Worm (Caenorhabditis elegans): ENCODE results near the gene lin-14.

The lin-14 gene

DNA sequence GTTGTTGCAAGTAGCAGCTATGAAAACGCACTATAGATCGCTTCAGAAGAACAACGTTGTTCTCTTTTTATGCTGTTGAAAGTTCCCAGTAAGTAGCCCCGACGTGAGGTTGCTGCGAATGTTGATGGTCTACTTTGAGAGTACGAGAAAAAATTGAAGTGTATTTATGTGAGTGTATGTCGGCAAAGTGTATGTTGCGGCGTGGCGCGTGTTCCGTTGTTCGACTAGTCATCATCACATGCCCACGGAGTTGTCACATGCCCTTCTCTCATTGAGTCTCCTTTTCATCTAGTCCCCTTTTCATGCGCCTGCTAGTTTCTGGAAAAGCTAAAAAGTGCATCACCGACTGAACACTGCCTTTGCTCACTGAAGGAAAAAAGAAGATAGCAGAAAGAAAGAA is 6.5 kb downstream of the lin-14 start (continued):
- peak in 1 of 2 experiments; percentile 86 for TF ChIP-seq hif-1 (tag; optimal IDR thresholded peaks at IDR 0.05)
- TF ChIP-seq unc-62 (GFP tag; optimal IDR thresholded peaks at IDR 0.05 in 1 of 2), result peak in 1 of 2 experiments; percentile 98
- no peak for TF ChIP-seq unc-62 (tag; optimal IDR thresholded peaks at IDR 0.05)
- peak; percentile 54 for TF ChIP-seq dpl-1 (GFP tag; optimal IDR thresholded peaks at IDR 0.05)
- peak; percentile 89 for TF ChIP-seq mep-1 (tag; optimal IDR thresholded peaks at IDR 0.05)
- TF ChIP-seq dmd-6 (GFP tag; IDR thresholded peaks at IDR 0.05), result peak; percentile 76
- no peak for TF ChIP-seq ceh-28 (tag; optimal IDR thresholded peaks at IDR 0.05)
- peak; percentile 76; the same call in 1 of the 2 replicates for TF ChIP-seq madf-9 (GFP tag; conservative IDR thresholded peaks at IDR 0.05)
- TF ChIP-seq lin-13 (GFP tag; optimal IDR thresholded peaks at IDR 0.05), result no peak
- TF ChIP-seq ZK546.5 (tag; optimal IDR thresholded peaks at IDR 0.05), result no peak
- TF ChIP-seq T20F7.1 (GFP tag; optimal IDR thresholded peaks at IDR 0.05), result no peak
- no peak for TF ChIP-seq aly-2 (tag; optimal IDR thresholded peaks at IDR 0.05)
- TF ChIP-seq set-16 (GFP tag; IDR thresholded peaks at IDR 0.05), result peak; percentile 40
- no peak for TF ChIP-seq nhr-6 (tag; optimal IDR thresholded peaks at IDR 0.05)
- TF ChIP-seq ceh-62 (tag; optimal IDR thresholded peaks at IDR 0.05), result no peak
- TF ChIP-seq F49E8.2 (tag; optimal IDR thresholded peaks at IDR 0.05; ENCODE audit: borderline replicate concordance), result no peak
- peak; percentile 74; the same call in 1 of the 2 replicates for TF ChIP-seq hmg-1.1 (GFP tag; IDR thresholded peaks at IDR 0.05)
- TF ChIP-seq mes-2 (tag; optimal IDR thresholded peaks at IDR 0.05; ENCODE audit: poor library complexity, severe bottlenecking), result peak; percentile 35
- TF ChIP-seq zag-1 (tag; optimal IDR thresholded peaks at IDR 0.05), result no peak
- no peak for TF ChIP-seq spr-3 (GFP tag; optimal IDR thresholded peaks at IDR 0.05)
- TF ChIP-seq hlh-11 (tag; optimal IDR thresholded peaks at IDR 0.05), result peak; percentile 89
- TF ChIP-seq lin-15B (tag; optimal IDR thresholded peaks at IDR 0.05), result no peak
- 0 out of 2 replicates have a peak, but pooled peaks have one; percentile 44 for TF ChIP-seq pha-4 (GFP tag; IDR thresholded peaks at IDR 0.05)
- no peak for TF ChIP-seq pha-4 (tag; optimal IDR thresholded peaks at IDR 0.05)
- peak; percentile 72 to 81 for TF ChIP-seq lsy-2 (tag; optimal IDR thresholded peaks at IDR 0.05)
- no peak for TF ChIP-seq pqm-1 (tag; optimal IDR thresholded peaks at IDR 0.05)
- TF ChIP-seq ama-1 (optimal IDR thresholded peaks at IDR 0.05), result peak; percentile 15
- peak; percentile 80 for TF ChIP-seq egl-43 (GFP tag; IDR thresholded peaks at IDR 0.05)
- no peak for TF ChIP-seq Y5F2A.4 (GFP tag; optimal IDR thresholded peaks at IDR 0.05)

DNA sequence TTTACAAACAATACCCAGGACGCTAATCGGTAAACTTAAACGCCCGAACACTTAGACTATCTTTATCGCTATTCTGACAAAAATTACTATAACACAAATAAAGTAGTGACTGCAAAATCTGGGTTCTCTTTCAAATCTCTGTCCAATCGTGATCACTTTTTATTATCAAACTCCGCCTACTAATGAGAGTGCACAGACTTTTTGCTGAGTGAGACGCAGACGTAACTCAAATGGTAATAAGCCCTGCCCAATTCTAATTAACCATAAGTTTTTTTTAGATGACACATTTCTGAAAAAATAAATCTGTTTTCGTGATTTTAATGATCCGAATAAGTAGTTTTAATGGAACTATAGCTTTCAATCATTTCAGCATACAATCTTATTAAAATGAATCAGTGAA is 7.0 kb downstream of the lin-14 start:
- no peak for TF ChIP-seq fkh-10 (GFP tag; optimal IDR thresholded peaks at IDR 0.05)
- no peak for TF ChIP-seq snpc-4 (tag; optimal IDR thresholded peaks at IDR 0.05)
- peak; percentile 60 for TF ChIP-seq aha-1 (tag)

DNA sequence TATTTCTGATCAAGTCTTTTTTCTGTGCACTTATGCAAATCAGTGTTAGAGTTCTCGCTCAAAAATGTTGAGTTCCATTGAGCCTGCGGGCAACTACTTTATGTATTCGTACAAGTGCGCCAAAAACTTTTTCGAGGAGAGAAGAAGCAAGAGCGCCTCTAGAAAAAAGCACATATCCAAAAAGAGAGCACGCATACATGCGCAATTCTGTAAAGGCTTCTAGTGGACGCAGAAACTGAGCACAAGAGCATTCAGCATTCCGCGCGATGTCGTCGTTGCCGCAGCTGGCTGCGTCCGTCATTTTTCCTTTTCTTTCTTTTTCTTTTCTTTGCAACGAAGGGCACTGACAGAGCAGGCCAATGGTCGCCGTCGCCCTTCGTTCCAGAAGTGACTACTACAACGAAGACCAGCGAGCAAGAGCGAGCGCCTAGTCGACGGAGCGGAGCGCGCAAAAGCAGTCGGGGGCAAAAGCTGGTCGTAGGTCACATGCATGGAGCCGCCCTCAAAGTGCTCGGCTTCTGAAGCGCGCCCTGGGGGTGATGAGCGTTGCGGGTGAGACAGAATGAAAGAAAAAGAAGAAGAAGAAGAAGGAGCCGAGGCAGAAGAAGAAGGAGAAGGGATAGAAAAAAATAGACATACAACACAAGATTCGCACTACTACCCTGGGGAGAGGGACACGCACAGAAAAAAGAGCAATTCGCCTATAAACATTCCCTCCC is 7.8 kb downstream of the lin-14 start:
- TF ChIP-seq jun-1 (tag; optimal IDR thresholded peaks at IDR 0.05), result no peak
- TF ChIP-seq fkh-10 (GFP tag; optimal IDR thresholded peaks at IDR 0.05), result peak; percentile 69
- peak; percentile 88 for TF ChIP-seq aha-1 (tag)
- TF ChIP-seq egl-43 (GFP tag; IDR thresholded peaks at IDR 0.05), result peak; percentile 69
- no peak for TF ChIP-seq tra-1 (GFP tag; IDR thresholded peaks at IDR 0.05)
- TF ChIP-seq ceh-20 (GFP tag; IDR thresholded peaks at IDR 0.05), result peak; percentile 70; the same call in 1 of the 2 replicates
- no peak for TF ChIP-seq dmd-8 (GFP tag; IDR thresholded peaks at IDR 0.05)
- TF ChIP-seq spr-3 (GFP tag; optimal IDR thresholded peaks at IDR 0.05), result no peak
- no peak for TF ChIP-seq mdt-29 (GFP tag; IDR thresholded peaks at IDR 0.05)
- TF ChIP-seq lsy-2 (tag; optimal IDR thresholded peaks at IDR 0.05), result peak; percentile 35 to 40
- TF ChIP-seq zfp-3 (GFP tag; conservative IDR thresholded peaks at IDR 0.05), result no peak
- TF ChIP-seq set-16 (GFP tag; IDR thresholded peaks at IDR 0.05), result peak; percentile 98
- TF ChIP-seq ceh-28 (tag; optimal IDR thresholded peaks at IDR 0.05), result no peak
- no peak for TF ChIP-seq attf-4 (tag; optimal IDR thresholded peaks at IDR 0.05)
- TF ChIP-seq ceh-32 (tag; optimal IDR thresholded peaks at IDR 0.05; ENCODE audit: poor library complexity), result peak; percentile 60
- TF ChIP-seq nhr-102 (tag; optimal IDR thresholded peaks at IDR 0.05), result no peak
- no peak for TF ChIP-seq ZK337.2 (GFP tag; IDR thresholded peaks at IDR 0.05)
- no peak for TF ChIP-seq snpc-1.2 (GFP tag; IDR thresholded peaks at IDR 0.05)
- peak; percentile 39 to 49 for TF ChIP-seq hif-1 (tag; optimal IDR thresholded peaks at IDR 0.05)
- no peak for TF ChIP-seq nhr-237 (tag; optimal IDR thresholded peaks at IDR 0.05)
- no peak for TF ChIP-seq fos-1 (tag; optimal IDR thresholded peaks at IDR 0.05)
- TF ChIP-seq hmg-1.1 (GFP tag; IDR thresholded peaks at IDR 0.05), result peak; percentile 66
- TF ChIP-seq lin-38 (GFP tag; IDR thresholded peaks at IDR 0.05), result 0 out of 2 replicates have a peak, but pooled peaks have one; percentile 6
- TF ChIP-seq nhr-11 (tag; optimal IDR thresholded peaks at IDR 0.05), result peak; percentile 25
- TF ChIP-seq T20F7.1 (GFP tag; optimal IDR thresholded peaks at IDR 0.05), result no peak
- TF ChIP-seq ztf-11 (tag; optimal IDR thresholded peaks at IDR 0.05), result no peak

Data from whole organism, L4 larva.